Fruit fly (Drosophila melanogaster): ENCODE results near the gene CG17377.

- no peak for TF ChIP-seq kay (GFP tag; ENCODE audit: borderline replicate concordance)
- TF ChIP-seq CG5204 (GFP tag; optimal IDR thresholded peaks at IDR 0.05) = no peak
- TF ChIP-seq CG14711 (tag; optimal IDR thresholded peaks at IDR 0.05) = no peak
- TF ChIP-seq CG1620 (GFP tag; optimal IDR thresholded peaks at IDR 0.05) = no peak
- TF ChIP-seq CG11617 (GFP tag; optimal IDR thresholded peaks at IDR 0.05) = no peak
- no peak for TF ChIP-seq Hr96 (GFP tag; optimal IDR thresholded peaks at IDR 0.05)
- no peak for TF ChIP-seq cnc (optimal IDR thresholded peaks at IDR 0.05)
- no peak for TF ChIP-seq Clk (GFP tag; optimal IDR thresholded peaks at IDR 0.05)
- no peak for TF ChIP-seq toe (GFP tag; optimal IDR thresholded peaks at IDR 0.05)
- TF ChIP-seq Crg-1 (GFP tag; optimal IDR thresholded peaks at IDR 0.05) = no peak
- no peak for TF ChIP-seq bab1 (GFP tag; optimal IDR thresholded peaks at IDR 0.05)
- TF ChIP-seq CG7045 (GFP tag; optimal IDR thresholded peaks at IDR 0.05) = no peak
- TF ChIP-seq cic (GFP tag; optimal IDR thresholded peaks at IDR 0.05) = no peak
- TF ChIP-seq Mnt (GFP tag; optimal IDR thresholded peaks at IDR 0.05) = no peak
These were observed 31.0 kb upstream of the CG17377 start for dm6 chr2L:6833661-6834073.
